Fruit fly (Drosophila melanogaster): ENCODE data around the gene CG8042.

DNA sequence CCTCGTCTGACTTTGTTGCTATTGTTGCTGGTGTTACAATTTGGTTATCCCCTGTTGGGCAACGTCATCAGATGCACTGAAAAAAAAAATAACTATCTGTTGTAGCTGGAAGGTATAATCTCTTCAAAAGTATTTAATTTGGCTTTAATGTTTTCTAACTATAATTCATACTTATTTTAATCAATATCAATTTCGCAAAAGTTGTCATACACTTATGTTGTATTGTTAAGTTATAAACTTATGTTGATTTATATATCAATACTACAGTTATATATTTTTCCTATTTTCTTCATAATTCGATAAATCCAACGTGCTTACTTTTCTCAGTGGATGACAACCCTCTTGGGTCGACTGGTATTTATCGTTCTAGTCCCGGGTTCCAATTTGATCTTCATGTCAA lies 21.1 kb downstream of the CG8042 start:
- TF ChIP-seq CG3919 (GFP tag; optimal IDR thresholded peaks at IDR 0.05) (no peak), vri (GFP tag; optimal IDR thresholded peaks at IDR 0.05) (no peak)

Measured in whole organism, prepupa.